Worm (Caenorhabditis elegans) whole organism, L4 larva: ENCODE results near the gene hpo-30.
A peak's percentile ranks its signal among the peaks of the same experiment; 100 is the strongest.

Source experiments
- D1046.2 ChIP-seq: fragments of 200-800 bp; sonication (Bioruptor generic); IDR thresholded peaks from 2 replicates; pipeline ENCODE4 v1.3.6; 2022; ENCODE audit warnings: missing genetic modification characterization, missing compliant biosample characterization
- F37D6.2 ChIP-seq: sonication (generic microtip); optimal IDR thresholded peaks from 2 replicates; lab custom pipeline; 2016; ENCODE audit warnings: mild to moderate bottlenecking, missing genetic modification characterization, missing compliant biosample characterization
- F44E2.7 ChIP-seq: fragments of 200-800 bp; sonication (Bioruptor generic); IDR thresholded peaks from 2 replicates; pipeline ENCODE4 v2.1.2; 2022; ENCODE audit warnings: missing genetic modification characterization, missing compliant biosample characterization
- T20F7.1 ChIP-seq: fragments of 200-800 bp; sonication (Bioruptor generic); optimal IDR thresholded peaks from 2 replicates; lab custom pipeline; 2018; ENCODE audit warnings: mild to moderate bottlenecking, missing genetic modification characterization, missing compliant biosample characterization
- ZK337.2 ChIP-seq: fragments of 200-800 bp; sonication (Bioruptor generic); IDR thresholded peaks from 2 replicates; pipeline ENCODE4 v1.3.6; 2022; ENCODE audit warnings: missing genetic modification reagents, missing genetic modification characterization, missing compliant biosample characterization
- aha-1 ChIP-seq: fragments of 150-350 bp; peaks from one replicate; lab custom pipeline; 2014; ENCODE audit warnings: missing biosample characterization, missing genetic modification characterization
- ceh-44 ChIP-seq: fragments of 200-800 bp; sonication (Bioruptor generic); IDR thresholded peaks from 2 replicates; pipeline ENCODE4 v1.3.6; 2022; ENCODE audit warnings: missing genetic modification reagents, missing genetic modification characterization, missing compliant biosample characterization
- ces-1 ChIP-seq: fragments of 150-350 bp; sonication (generic microtip); optimal IDR thresholded peaks from 4 replicates; lab custom pipeline; 2014; ENCODE audit warnings: missing biosample characterization, missing genetic modification reagents, missing genetic modification characterization
- cey-2 ChIP-seq: sonication (generic microtip); optimal IDR thresholded peaks from 3 replicates; lab custom pipeline; 2017; ENCODE audit warnings: missing genetic modification characterization, mild to moderate bottlenecking, missing compliant biosample characterization, antibody characterized with exemption, borderline replicate concordance; ENCODE audit not compliant: insufficient read depth
- daf-12 ChIP-seq: fragments of 150-350 bp; optimal IDR thresholded peaks from 2 replicates; lab custom pipeline; 2014; ENCODE audit warnings: missing biosample characterization, missing genetic modification reagents, missing genetic modification characterization
- dmd-8 ChIP-seq: fragments of 200-800 bp; sonication (Bioruptor generic); IDR thresholded peaks from 2 replicates; pipeline ENCODE4 v1.3.6; 2022; ENCODE audit warnings: missing genetic modification characterization, missing compliant biosample characterization
- dmd-9 ChIP-seq: fragments of 200-800 bp; sonication (Bioruptor generic); IDR thresholded peaks from 2 replicates; pipeline ENCODE4 v1.3.6; 2022; ENCODE audit warnings: missing genetic modification reagents, missing genetic modification characterization, missing compliant biosample characterization
- duxl-1 ChIP-seq: sonication (generic microtip); optimal IDR thresholded peaks from 2 replicates; lab custom pipeline; 2016; ENCODE audit warnings: mild to moderate bottlenecking, missing genetic modification characterization, moderate library complexity, missing compliant biosample characterization; ENCODE audit not compliant: poor library complexity
- dve-1 ChIP-seq: sonication (generic microtip); optimal IDR thresholded peaks from 2 replicates; lab custom pipeline; 2017; ENCODE audit warnings: antibody characterized with exemption, mild to moderate bottlenecking, missing genetic modification characterization, missing compliant biosample characterization; ENCODE audit not compliant: insufficient read depth
- egl-27 ChIP-seq: sonication (generic microtip); optimal IDR thresholded peaks from 3 replicates; lab custom pipeline; 2017; ENCODE audit warnings: missing biosample characterization, missing genetic modification reagents, missing genetic modification characterization
- fkh-10 ChIP-seq: fragments of 150-350 bp; optimal IDR thresholded peaks from 2 replicates; lab custom pipeline; 2014; ENCODE audit warnings: missing biosample characterization, missing genetic modification reagents, missing genetic modification characterization
- hlh-11 ChIP-seq: fragments of 200-800 bp; sonication (Bioruptor generic); optimal IDR thresholded peaks from 2 replicates; lab custom pipeline; 2018; ENCODE audit warnings: mild to moderate bottlenecking, missing genetic modification characterization, missing compliant biosample characterization
- hmg-1.1 ChIP-seq: fragments of 200-800 bp; sonication (Bioruptor generic); IDR thresholded peaks from 2 replicates; pipeline ENCODE4 v1.3.6; 2022; ENCODE audit warnings: missing genetic modification reagents, missing genetic modification characterization, missing compliant biosample characterization
- jun-1 ChIP-seq: fragments of 150-350 bp; optimal IDR thresholded peaks from 2 replicates; lab custom pipeline; 2014; ENCODE audit warnings: missing biosample characterization, missing genetic modification reagents, missing genetic modification characterization
- lim-7 ChIP-seq: fragments of 200-800 bp; sonication (Bioruptor generic); IDR thresholded peaks from 2 replicates; pipeline ENCODE4 v1.3.6; 2022; ENCODE audit warnings: missing genetic modification characterization, missing compliant biosample characterization
- lin-1 ChIP-seq: fragments of 200-800 bp; sonication (Bioruptor generic); IDR thresholded peaks from 2 replicates; pipeline ENCODE4 v1.3.6; 2022; ENCODE audit warnings: missing genetic modification reagents, missing genetic modification characterization, missing compliant biosample characterization
- lin-38 ChIP-seq: fragments of 200-800 bp; sonication (Bioruptor generic); IDR thresholded peaks from 2 replicates; pipeline ENCODE4 v1.3.6; 2022; ENCODE audit warnings: missing genetic modification reagents, missing genetic modification characterization, missing compliant biosample characterization
- lsy-2 ChIP-seq, 2 experiments: fragments of 150-350 bp in 1 of 2; sonication (generic microtip) in 1 of 2; optimal IDR thresholded peaks; 2 replicates each; lab custom pipeline; 2014 to 2017; ENCODE audit warnings: missing biosample characterization in 2 of 2, missing genetic modification characterization in 2 of 2
- madf-5 ChIP-seq, 2 experiments: fragments of 200-800 bp; sonication (Bioruptor generic); IDR thresholded peaks; 2 replicates each; pipeline ENCODE4 v1.3.6; 2022; ENCODE audit warnings: missing compliant biosample characterization in 2 of 2, missing genetic modification characterization in 2 of 2
- madf-9 ChIP-seq: fragments of 200-800 bp; sonication (Bioruptor generic); conservative IDR thresholded peaks from 2 replicates; pipeline ENCODE4 v1.3.6; 2022; ENCODE audit warnings: missing genetic modification reagents, missing genetic modification characterization, missing compliant biosample characterization
- mep-1 ChIP-seq: fragments of 150-350 bp; sonication (generic microtip); optimal IDR thresholded peaks from 3 replicates; lab custom pipeline; 2014; ENCODE audit warnings: missing biosample characterization, missing genetic modification characterization
- nhr-10 ChIP-seq: fragments of 150-350 bp; optimal IDR thresholded peaks from 2 replicates; lab custom pipeline; 2014; ENCODE audit warnings: missing biosample characterization, missing genetic modification characterization
- nhr-102 ChIP-seq: sonication (generic microtip); optimal IDR thresholded peaks from 2 replicates; lab custom pipeline; 2016; ENCODE audit warnings: mild to moderate bottlenecking, missing genetic modification characterization, moderate library complexity, missing compliant biosample characterization
- nhr-237 ChIP-seq: sonication (generic microtip); optimal IDR thresholded peaks from 2 replicates; lab custom pipeline; 2017; ENCODE audit warnings: missing biosample characterization, missing genetic modification characterization
- nhr-6 ChIP-seq: fragments of 150-350 bp; optimal IDR thresholded peaks from 2 replicates; lab custom pipeline; 2014; ENCODE audit warnings: missing biosample characterization, missing genetic modification characterization
- php-3 ChIP-seq: fragments of 200-800 bp; sonication (Bioruptor generic); IDR thresholded peaks from 2 replicates; pipeline ENCODE4 v1.3.6; 2022; ENCODE audit warnings: missing genetic modification reagents, missing genetic modification characterization, missing compliant biosample characterization
- rbr-2 ChIP-seq: sonication (generic microtip); optimal IDR thresholded peaks from 2 replicates; lab custom pipeline; 2016; ENCODE audit warnings: missing genotype, missing genetic modification characterization, missing compliant biosample characterization
- skn-1 ChIP-seq: fragments of 150-350 bp; optimal IDR thresholded peaks from 2 replicates; lab custom pipeline; 2014; ENCODE audit warnings: missing biosample characterization, missing genetic modification characterization
- tag-97 ChIP-seq: fragments of 200-800 bp; sonication (Bioruptor generic); IDR thresholded peaks from 2 replicates; pipeline ENCODE4 v1.3.6; 2022; ENCODE audit warnings: missing genetic modification characterization, missing compliant biosample characterization
- unc-130 ChIP-seq: sonication (generic microtip); optimal IDR thresholded peaks from 2 replicates; lab custom pipeline; 2016; ENCODE audit warnings: missing genetic modification reagents, missing genetic modification characterization, missing compliant biosample characterization
- unc-39 ChIP-seq: sonication (generic microtip); optimal IDR thresholded peaks from 2 replicates; lab custom pipeline; 2017; ENCODE audit warnings: missing biosample characterization, missing genetic modification characterization
- unc-62 ChIP-seq, 3 experiments: fragments of 150-350 bp in 1 of 3; sonication (generic microtip); optimal IDR thresholded peaks in 2 of 3; peaks in 1 of 3; 1 replicate in 1 of 3; 2 replicates in 2 of 3; lab custom pipeline; 2014 to 2017; ENCODE audit warnings: missing biosample characterization in 3 of 3, missing genetic modification characterization in 3 of 3, missing genetic modification reagents in 3 of 3, missing genotype in 1 of 3
- zfp-3 ChIP-seq: fragments of 200-800 bp; sonication (Bioruptor generic); conservative IDR thresholded peaks from 2 replicates; pipeline ENCODE4 v1.3.6; 2022; ENCODE audit warnings: missing genetic modification reagents, missing genetic modification characterization, missing compliant biosample characterization
- ztf-11 ChIP-seq: fragments of 150-350 bp; optimal IDR thresholded peaks from 2 replicates; lab custom pipeline; 2014; ENCODE audit warnings: missing biosample characterization, missing genetic modification characterization
- ztf-7 ChIP-seq: fragments of 150-350 bp; optimal IDR thresholded peaks from 2 replicates; lab custom pipeline; 2014; ENCODE audit warnings: missing biosample characterization, missing genetic modification characterization

hpo-30 gene

ce11 chrV:12316076-12316475 is 5.9 kb upstream of the hpo-30 start:
- TF ChIP-seq aha-1 (tag; lab: Kevin White, UChicago): peak; percentile 49
- TF ChIP-seq ceh-44 (GFP tag; lab: Robert Waterston, UW): no peak
- no peak for TF ChIP-seq jun-1
- TF ChIP-seq dve-1 (tag; lab: Kevin White, UChicago): no peak
- TF ChIP-seq unc-62 (GFP tag; optimal IDR thresholded peaks at IDR 0.05 in 1 of 2; lab: Kevin White, UChicago): peak in 1 of 2 experiments; percentile 98
- no peak for TF ChIP-seq unc-62 (tag; optimal IDR thresholded peaks at IDR 0.05; lab: Kevin White, UChicago)
- no peak for TF ChIP-seq php-3
- TF ChIP-seq, all 104 proteins: peak for 2

- TF ChIP-seq lim-7 (GFP tag; lab: Robert Waterston, UW) (no peak), daf-12 (tag; lab: Kevin White, UChicago) (no peak), nhr-6 (tag; lab: Kevin White, UChicago) (no peak), lin-38 (GFP tag; lab: Robert Waterston, UW) (0 out of 2 replicates have a peak, but pooled peaks have one; percentile 23), unc-62 (GFP tag; optimal IDR thresholded peaks at IDR 0.05 in 1 of 2; lab: Kevin White, UChicago) (peak in 1 of 2 experiments; percentile 20), unc-62 (tag; optimal IDR thresholded peaks at IDR 0.05; lab: Kevin White, UChicago) (no peak), ces-1 (GFP tag; lab: Kevin White, UChicago) (peak; percentile 18), hmg-1.1 (GFP tag; lab: Robert Waterston, UW) (no peak), ztf-11 (tag; lab: Kevin White, UChicago) (no peak), nhr-237 (tag; lab: Kevin White, UChicago) (no peak), ZK337.2 (no peak), ztf-7 (tag; lab: Kevin White, UChicago) (no peak), zfp-3 (GFP tag; lab: Robert Waterston, UW) (no peak), unc-39 (tag; lab: Kevin White, UChicago) (no peak), tag-97 (GFP tag; lab: Robert Waterston, UW) (no peak), fkh-10 (GFP tag; lab: Kevin White, UChicago) (peak; percentile 50), duxl-1 (tag; lab: Kevin White, UChicago) (no peak), lsy-2 (tag; optimal IDR thresholded peaks at IDR 0.05; lab: Kevin White, UChicago) (peak in 1 of 2 experiments; percentile 34), lin-1 (GFP tag; lab: Robert Waterston, UW) (no peak), egl-27 (tag; lab: Kevin White, UChicago) (no peak), rbr-2 (tag; lab: Kevin White, UChicago) (no peak)
Measured at ce11 chrV:12314413-12314812, 4.3 kb upstream of the hpo-30 start.

- TF ChIP-seq dve-1 (tag; lab: Kevin White, UChicago) (no peak), aha-1 (tag; lab: Kevin White, UChicago) (peak; percentile 69), daf-12 (tag; lab: Kevin White, UChicago) (no peak), mep-1 (tag; lab: Kevin White, UChicago) (peak; percentile 31), F37D6.2 (no peak), madf-5 (GFP tag; IDR thresholded peaks at IDR 0.05; lab: Robert Waterston, UW) (no peak), rbr-2 (tag; lab: Kevin White, UChicago) (no peak), lin-38 (GFP tag; lab: Robert Waterston, UW) (no peak), unc-130 (no peak), unc-62 (GFP tag; optimal IDR thresholded peaks at IDR 0.05 in 1 of 2; lab: Kevin White, UChicago) (peak in 1 of 2 experiments; percentile 48), unc-62 (tag; optimal IDR thresholded peaks at IDR 0.05; lab: Kevin White, UChicago) (no peak), dmd-9 (no peak), D1046.2 (GFP tag; lab: Robert Waterston, UW) (no peak), nhr-10 (tag; lab: Kevin White, UChicago) (no peak), ceh-44 (GFP tag; lab: Robert Waterston, UW) (no peak), zfp-3 (GFP tag; lab: Robert Waterston, UW) (0 out of 2 replicates have a peak, but pooled peaks have one; percentile 47), egl-27 (tag; lab: Kevin White, UChicago) (no peak), dmd-8 (GFP tag; lab: Robert Waterston, UW) (no peak), madf-9 (GFP tag; lab: Robert Waterston, UW) (no peak), jun-1 (no peak), skn-1 (no peak), nhr-102 (tag; lab: Kevin White, UChicago) (no peak), T20F7.1 (GFP tag; lab: Kevin White, UChicago) (no peak), tag-97 (GFP tag; lab: Robert Waterston, UW) (no peak), cey-2 (no peak), lsy-2 (tag; optimal IDR thresholded peaks at IDR 0.05; lab: Kevin White, UChicago) (no peak), hlh-11 (tag; lab: Kevin White, UChicago) (no peak), F44E2.7 (GFP tag; lab: Robert Waterston, UW) (no peak)
Measured at ce11 chrV:12307011-12307540, 3.1 kb downstream of the hpo-30 start, which contains the start of gene srg-45. Gene srg-45, plus strand, starts transcription at chrV:12307490.
